Worm (Caenorhabditis elegans) whole organism, L4 larva: ENCODE data around the gene srd-1.

ENCODE experiments used
- dve-1 ChIP-seq: sonication (generic microtip); optimal IDR thresholded peaks from 2 replicates; lab custom pipeline; 2017; ENCODE audit warnings: antibody characterized with exemption, mild to moderate bottlenecking, missing genetic modification characterization, missing compliant biosample characterization; ENCODE audit not compliant: insufficient read depth
- fos-1 ChIP-seq: fragments of 150-350 bp; optimal IDR thresholded peaks from 2 replicates; lab custom pipeline; 2014; ENCODE audit warnings: missing biosample characterization, missing genetic modification characterization
- hlh-30 ChIP-seq: sonication (generic microtip); optimal IDR thresholded peaks from 2 replicates; lab custom pipeline; 2017; ENCODE audit warnings: antibody characterized with exemption, mild to moderate bottlenecking, missing genetic modification characterization, missing compliant biosample characterization; ENCODE audit not compliant: insufficient read depth
- lsy-2 ChIP-seq, 2 experiments: fragments of 150-350 bp in 1 of 2; sonication (generic microtip) in 1 of 2; optimal IDR thresholded peaks; 2 replicates each; lab custom pipeline; 2014 to 2017; ENCODE audit warnings: missing biosample characterization in 2 of 2, missing genetic modification characterization in 2 of 2
- nhr-237 ChIP-seq: sonication (generic microtip); optimal IDR thresholded peaks from 2 replicates; lab custom pipeline; 2017; ENCODE audit warnings: missing biosample characterization, missing genetic modification characterization
- nhr-76 ChIP-seq: fragments of 150-350 bp; optimal IDR thresholded peaks from 2 replicates; lab custom pipeline; 2014; ENCODE audit warnings: missing biosample characterization, missing genetic modification characterization
- sdz-12 ChIP-seq: fragments of 200-800 bp; sonication (Bioruptor generic); optimal IDR thresholded peaks from 2 replicates; lab custom pipeline; 2018; ENCODE audit warnings: mild to moderate bottlenecking, missing genetic modification characterization, missing compliant biosample characterization
- snpc-4 ChIP-seq: fragments of 150-350 bp; optimal IDR thresholded peaks from 2 replicates; lab custom pipeline; 2014; ENCODE audit warnings: missing biosample characterization, missing genetic modification characterization
- unc-62 ChIP-seq, 3 experiments: fragments of 150-350 bp in 1 of 3; sonication (generic microtip); optimal IDR thresholded peaks in 2 of 3; peaks in 1 of 3; 1 replicate in 1 of 3; 2 replicates in 2 of 3; lab custom pipeline; 2014 to 2017; ENCODE audit warnings: missing biosample characterization in 3 of 3, missing genetic modification characterization in 3 of 3, missing genetic modification reagents in 3 of 3, missing genotype in 1 of 3

ce11 chrII:10162785-10163184 is 19.7 kb downstream of the srd-1 start:
- no peak for TF ChIP-seq fos-1 (tag; lab: Kevin White, UChicago)
- no peak for TF ChIP-seq nhr-237
- TF ChIP-seq snpc-4 = no peak
- no peak for TF ChIP-seq unc-62 (GFP tag; optimal IDR thresholded peaks at IDR 0.05 in 1 of 2; lab: Kevin White, UChicago)
- TF ChIP-seq unc-62 (tag; optimal IDR thresholded peaks at IDR 0.05; lab: Kevin White, UChicago) = no peak
- TF ChIP-seq nhr-76 (tag; lab: Kevin White, UChicago) = no peak
- TF ChIP-seq dve-1 (tag; lab: Kevin White, UChicago) = no peak
- TF ChIP-seq hlh-30 = no peak
- no peak for TF ChIP-seq sdz-12 (GFP tag; lab: Kevin White, UChicago)
- no peak for TF ChIP-seq lsy-2 (tag; optimal IDR thresholded peaks at IDR 0.05; lab: Kevin White, UChicago)
